Fruit fly (Drosophila melanogaster): Measurements from ENCODE around the gene CG8004.

The CG8004 gene

dm6 chr3L:19928435-19929011 is at the start of gene CG8004, which contains the start of gene RhoGDI:
Gene CG8004 (minus strand): TSS chr3L:19928508.
Gene RhoGDI (plus strand): TSS chr3L:19928743.
- 0 out of 2 replicates have a peak, but pooled peaks have one; percentile 12 for TF ChIP-seq Drgx (GFP tag; IDR thresholded peaks at IDR 0.05)
- TF ChIP-seq unc-4 (GFP tag; IDR thresholded peaks at IDR 0.05; ENCODE audit: partially characterized antibody), result no peak
- peak; percentile 73 for TF ChIP-seq Mad (GFP tag; optimal IDR thresholded peaks at IDR 0.05)
- TF ChIP-seq CG9437 (GFP tag; optimal IDR thresholded peaks at IDR 0.05), result peak; percentile 13
- TF ChIP-seq fd3F (GFP tag; optimal IDR thresholded peaks at IDR 0.05), result peak; percentile 47
- TF ChIP-seq nmo (GFP tag; optimal IDR thresholded peaks at IDR 0.05), result peak; percentile 77
- TF ChIP-seq CG6813 (GFP tag; optimal IDR thresholded peaks at IDR 0.05), result no peak
- peak; percentile 21 for TF ChIP-seq CG12104 (GFP tag; optimal IDR thresholded peaks at IDR 0.05)
- TF ChIP-seq exex (tag; optimal IDR thresholded peaks at IDR 0.05), result no peak
- no peak for TF ChIP-seq knrl (GFP tag; IDR thresholded peaks at IDR 0.05; ENCODE audit: partially characterized antibody)
- peak; percentile 95 for TF ChIP-seq sens (GFP tag)
- peak; percentile 9 for TF ChIP-seq CG12942 (GFP tag; optimal IDR thresholded peaks at IDR 0.05)
- TF ChIP-seq Oli (tag; optimal IDR thresholded peaks at IDR 0.05), result peak; percentile 29
- TF ChIP-seq cwo (GFP tag; optimal IDR thresholded peaks at IDR 0.05), result no peak
- TF ChIP-seq CG11723 (GFP tag; optimal IDR thresholded peaks at IDR 0.05), result no peak
- TF ChIP-seq kah (GFP tag; optimal IDR thresholded peaks at IDR 0.05), result no peak
- peak; percentile 59 for TF ChIP-seq CG12769 (tag; optimal IDR thresholded peaks at IDR 0.05)
- peak; percentile 63; the same call in 1 of the 3 replicates for TF ChIP-seq CG17361 (GFP tag; IDR thresholded peaks at IDR 0.05)
- no peak for TF ChIP-seq HLHmδ (GFP tag; optimal IDR thresholded peaks at IDR 0.05)
- TF ChIP-seq CG3838 (GFP tag; optimal IDR thresholded peaks at IDR 0.05), result no peak
- TF ChIP-seq cg (GFP tag; optimal IDR thresholded peaks at IDR 0.05), result no peak
- no peak for TF ChIP-seq Gsc (GFP tag; IDR thresholded peaks at IDR 0.05)
- peak; percentile 61 for TF ChIP-seq CG10366 (GFP tag; IDR thresholded peaks at IDR 0.05)
- no peak for TF ChIP-seq CG15073 (GFP tag; optimal IDR thresholded peaks at IDR 0.05)
- TF ChIP-seq sqz (GFP tag; optimal IDR thresholded peaks at IDR 0.05), result no peak
- TF ChIP-seq CG11456 (GFP tag; IDR thresholded peaks at IDR 0.05), result no peak; the same call in 2 of the 3 replicates
- no peak for TF ChIP-seq ash1 (GFP tag; optimal IDR thresholded peaks at IDR 0.05)
- TF ChIP-seq NC2α (GFP tag; optimal IDR thresholded peaks at IDR 0.05), result no peak
- no peak for TF ChIP-seq sim (GFP tag; IDR thresholded peaks at IDR 0.05)
- no peak for TF ChIP-seq Sry-β (GFP tag; optimal IDR thresholded peaks at IDR 0.05)
- TF ChIP-seq CG31365 (tag; optimal IDR thresholded peaks at IDR 0.05), result no peak
- TF ChIP-seq PHDP (tag; optimal IDR thresholded peaks at IDR 0.05), result peak; percentile 66
- TF ChIP-seq cas (GFP tag; IDR thresholded peaks at IDR 0.05), result no peak
- no peak for TF ChIP-seq ewg (GFP tag; optimal IDR thresholded peaks at IDR 0.05)
- no peak for TF ChIP-seq Adf1 (GFP tag; IDR thresholded peaks at IDR 0.05)
- TF ChIP-seq NK7.1 (GFP tag; optimal IDR thresholded peaks at IDR 0.05), result no peak
- TF ChIP-seq CG14050 (GFP tag; IDR thresholded peaks at IDR 0.05), result peak; percentile 43; the same call in 2 of the 3 replicates
- TF ChIP-seq mld (GFP tag; IDR thresholded peaks at IDR 0.05; ENCODE audit: partially characterized antibody), result no peak
- 0 out of 2 replicates have a peak, but pooled peaks have one; percentile 40 for TF ChIP-seq Awh (GFP tag; IDR thresholded peaks at IDR 0.05)
- TF ChIP-seq Nf-YC (tag; optimal IDR thresholded peaks at IDR 0.05), result peak; percentile 53
- 0 out of 2 replicates have a peak, but pooled peaks have one; percentile 29 for TF ChIP-seq sna (GFP tag; IDR thresholded peaks at IDR 0.05; ENCODE audit: partially characterized antibody)
- peak; percentile 49 for TF ChIP-seq p53 (GFP tag; optimal IDR thresholded peaks at IDR 0.05)
- peak; percentile 40 for TF ChIP-seq CG10979 (tag; optimal IDR thresholded peaks at IDR 0.05)
- peak; percentile 51 for TF ChIP-seq slp2 (GFP tag; optimal IDR thresholded peaks at IDR 0.05)
- peak; percentile 55 for TF ChIP-seq CG13775 (GFP tag; optimal IDR thresholded peaks at IDR 0.05)
- no peak for TF ChIP-seq klu (GFP tag; IDR thresholded peaks at IDR 0.05)
- TF ChIP-seq eyg (GFP tag; optimal IDR thresholded peaks at IDR 0.05), result peak; percentile 23
- peak; percentile 62 for TF ChIP-seq gro (GFP tag; optimal IDR thresholded peaks at IDR 0.05)
- TF ChIP-seq dan (GFP tag; IDR thresholded peaks at IDR 0.05), result no peak
- peak; percentile 61 for TF ChIP-seq Antp (GFP tag; optimal IDR thresholded peaks at IDR 0.05)
